Worm (Caenorhabditis elegans) whole organism, L2 larva: ENCODE data around the gene T05E12.6.

ENCODE experiments used
- ama-1 ChIP-seq: fragments of 150-350 bp; optimal IDR thresholded peaks from 2 replicates; lab custom pipeline; 2018; ENCODE audit warnings: inconsistent platforms
- nhr-12 ChIP-seq: fragments of 150-350 bp; optimal IDR thresholded peaks from 2 replicates; lab custom pipeline; 2014; ENCODE audit warnings: missing biosample characterization, missing genetic modification characterization
- nhr-77 ChIP-seq: fragments of 150-350 bp; optimal IDR thresholded peaks from 2 replicates; lab custom pipeline; 2014; ENCODE audit warnings: missing biosample characterization, missing genetic modification characterization
- skn-1 ChIP-seq: sonication (generic microtip); optimal IDR thresholded peaks from 2 replicates; lab custom pipeline; 2017; ENCODE audit warnings: missing biosample characterization, missing genetic modification characterization
- sma-3 ChIP-seq: sonication (generic microtip); optimal IDR thresholded peaks from 2 replicates; lab custom pipeline; 2016; ENCODE audit warnings: missing genetic modification reagents, missing genetic modification characterization, missing compliant biosample characterization
- sma-9 ChIP-seq, 2 experiments: fragments of 150-350 bp in 1 of 2; sonication (generic microtip) in 1 of 2; optimal IDR thresholded peaks; 2 replicates each; lab custom pipeline; 2014 to 2016; ENCODE audit warnings: missing genetic modification characterization in 2 of 2, mild to moderate bottlenecking in 1 of 2, missing biosample characterization in 1 of 2, missing compliant biosample characterization in 1 of 2, missing genetic modification reagents in 1 of 2, moderate library complexity in 1 of 2
- unc-62 ChIP-seq: fragments of 150-350 bp; optimal IDR thresholded peaks from 2 replicates; lab custom pipeline; 2014; ENCODE audit warnings: missing biosample characterization, missing genetic modification reagents, missing genetic modification characterization
- zag-1 ChIP-seq: fragments of 150-350 bp; optimal IDR thresholded peaks from 2 replicates; lab custom pipeline; 2014; ENCODE audit warnings: missing biosample characterization, missing genetic modification characterization
- ztf-11 ChIP-seq: sonication (generic microtip); optimal IDR thresholded peaks from 2 replicates; lab custom pipeline; 2017; ENCODE audit warnings: missing biosample characterization, missing genetic modification characterization
- ztf-4 ChIP-seq: fragments of 150-350 bp; optimal IDR thresholded peaks from 2 replicates; lab custom pipeline; 2014; ENCODE audit warnings: missing biosample characterization, missing genetic modification characterization

DNA sequence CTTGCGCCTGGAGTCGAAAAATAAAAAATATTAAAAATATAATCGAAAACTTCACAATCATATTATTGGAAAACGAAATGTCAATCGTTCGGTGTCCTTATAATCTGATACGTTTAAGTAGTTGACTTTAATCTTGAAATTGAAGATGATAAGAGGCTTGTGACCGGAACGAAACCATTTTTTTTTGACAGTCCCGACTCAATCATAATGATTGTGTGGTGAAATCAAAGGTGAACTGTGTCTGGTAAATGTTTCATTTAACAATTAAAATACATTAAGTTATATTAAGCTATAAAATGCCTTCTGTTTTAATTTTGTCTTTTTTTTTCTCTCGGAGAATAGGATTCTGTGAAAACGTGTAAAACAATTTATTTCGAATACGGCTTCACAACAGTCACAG is 11.4 kb downstream of the T05E12.6 start, which contains the start of gene T05E12.3:
- TF ChIP-seq zag-1 (tag; lab: Kevin White, UChicago) (no peak), ama-1 (lab: Kevin White, UChicago) (no peak), ztf-11 (no peak), sma-9 (GFP tag; optimal IDR thresholded peaks at IDR 0.05; lab: Kevin White, UChicago) (no peak), sma-9 (tag; optimal IDR thresholded peaks at IDR 0.05; lab: Kevin White, UChicago) (no peak), unc-62 (no peak), nhr-77 (no peak), nhr-12 (no peak), skn-1 (tag; lab: Kevin White, UChicago) (no peak), sma-3 (no peak), ztf-4 (tag; lab: Kevin White, UChicago) (no peak)
